Fruit fly (Drosophila melanogaster) whole organism, pupa: Measurements from ENCODE around the gene CG46339.

ENCODE experiments used
- CG10348 ChIP-seq: fragments of 200-800 bp; sonication (Bioruptor generic); IDR thresholded peaks from 2 replicates; pipeline ENCODE4 v1.3.6; 2022; ENCODE audit warnings: missing biosample characterization, missing genetic modification characterization
- CG12605 ChIP-seq: fragments of 200-800 bp; sonication (Bioruptor generic); IDR thresholded peaks from 2 replicates; pipeline ENCODE4 v1.3.6; 2022; ENCODE audit warnings: missing biosample characterization, missing genetic modification characterization
- CG17806 ChIP-seq: fragments of 200-800 bp; sonication (Bioruptor generic); optimal IDR thresholded peaks from 2 replicates; lab custom pipeline; 2018; ENCODE audit warnings: missing biosample characterization, mild to moderate bottlenecking, missing genetic modification characterization, moderate library complexity
- CG32121 ChIP-seq: fragments of 200-800 bp; sonication (Bioruptor generic); IDR thresholded peaks from 2 replicates; pipeline ENCODE4 v1.3.6; 2022; ENCODE audit warnings: missing biosample characterization, missing genetic modification characterization
- CG8159 ChIP-seq: fragments of 200-800 bp; sonication (Bioruptor generic); optimal IDR thresholded peaks from 3 replicates; lab custom pipeline; 2018; ENCODE audit warnings: missing biosample characterization, mild to moderate bottlenecking, missing genetic modification characterization, moderate library complexity
- CG8301 ChIP-seq: fragments of 200-800 bp; sonication (Bioruptor generic); optimal IDR thresholded peaks from 2 replicates; lab custom pipeline; 2018; ENCODE audit warnings: missing biosample characterization, mild to moderate bottlenecking, missing genetic modification characterization
- CG9948 ChIP-seq: fragments of 200-800 bp; sonication (Bioruptor generic); optimal IDR thresholded peaks from 2 replicates; lab custom pipeline; 2018; ENCODE audit warnings: missing biosample characterization, mild to moderate bottlenecking, missing genetic modification characterization, moderate library complexity
- EcR ChIP-seq: fragments of 200-800 bp; sonication (Bioruptor generic); optimal IDR thresholded peaks from 3 replicates; lab custom pipeline; 2019; ENCODE audit warnings: missing biosample characterization, missing genetic modification characterization, mild to moderate bottlenecking, moderate library complexity, missing genetic modification reagents
- Ets98B ChIP-seq: fragments of 200-800 bp; sonication (Bioruptor generic); IDR thresholded peaks from 2 replicates; pipeline ENCODE4 v1.3.6; 2022; ENCODE audit warnings: missing biosample characterization, missing genetic modification characterization
- Pif1A ChIP-seq: fragments of 200-800 bp; sonication (Bioruptor generic); optimal IDR thresholded peaks from 3 replicates; lab custom pipeline; 2016; ENCODE audit warnings: missing biosample characterization, missing genetic modification characterization
- Pif1B ChIP-seq: fragments of 200-800 bp; sonication (Bioruptor generic); optimal IDR thresholded peaks from 3 replicates; lab custom pipeline; 2016; ENCODE audit warnings: missing biosample characterization, missing genetic modification characterization

DNA sequence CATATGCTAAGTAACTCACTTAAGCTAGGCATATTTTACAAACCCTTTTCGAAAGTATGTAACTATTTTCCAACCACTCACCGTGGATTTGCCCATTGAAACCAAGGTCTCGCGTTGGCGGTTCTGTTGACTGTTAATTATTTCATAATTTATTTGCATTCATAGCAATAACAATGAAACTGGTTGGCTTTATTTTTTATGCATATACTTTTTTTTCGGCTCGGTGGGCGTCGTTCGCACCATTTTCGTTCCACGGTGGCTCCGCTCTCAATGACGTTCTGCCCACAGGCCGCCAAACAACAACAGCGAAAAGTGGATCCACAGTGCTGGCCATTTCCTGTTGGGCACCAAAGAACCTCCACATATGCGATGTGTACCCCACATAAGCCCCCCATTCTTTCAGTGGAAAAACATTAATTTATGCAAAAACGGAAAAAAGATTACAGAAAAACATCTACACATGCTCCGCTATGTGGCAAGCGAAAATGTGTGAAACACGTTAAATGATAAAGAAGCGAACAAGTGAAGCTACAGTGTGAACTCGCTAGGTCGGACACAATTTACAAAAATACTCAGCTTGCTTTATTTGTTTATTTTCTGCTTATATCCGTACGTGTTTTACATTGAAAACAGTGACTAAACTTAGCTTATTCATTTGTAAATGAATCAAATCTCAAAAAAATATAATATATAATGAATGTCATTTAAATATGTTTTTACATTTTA lies 52.2 kb downstream of the CG46339 start:
- TF ChIP-seq Ets98B (GFP tag; lab: Robert Waterston, UW), result peak; percentile 67
- TF ChIP-seq CG10348 (GFP tag; lab: Robert Waterston, UW), result no peak
- TF ChIP-seq CG9948, result peak; percentile 5
- peak; percentile 1; the same call in 1 of the 2 replicates for TF ChIP-seq CG12605 (GFP tag; lab: Robert Waterston, UW)
- TF ChIP-seq CG17806 (tag; lab: Kevin White, UChicago), result no peak
- no peak for TF ChIP-seq Pif1A (GFP tag; lab: Kevin White, UChicago)
- TF ChIP-seq CG32121 (GFP tag; lab: Robert Waterston, UW), result peak; percentile 75
- peak; percentile 39 for TF ChIP-seq CG8301
- TF ChIP-seq Pif1B (GFP tag; lab: Kevin White, UChicago), result peak; percentile 3
- TF ChIP-seq CG8159 (tag; lab: Kevin White, UChicago), result peak; percentile 49
- no peak for TF ChIP-seq EcR (GFP tag; lab: Kevin White, UChicago)
